Fruit fly (Drosophila melanogaster): ENCODE data around the gene CG10589.

DNA sequence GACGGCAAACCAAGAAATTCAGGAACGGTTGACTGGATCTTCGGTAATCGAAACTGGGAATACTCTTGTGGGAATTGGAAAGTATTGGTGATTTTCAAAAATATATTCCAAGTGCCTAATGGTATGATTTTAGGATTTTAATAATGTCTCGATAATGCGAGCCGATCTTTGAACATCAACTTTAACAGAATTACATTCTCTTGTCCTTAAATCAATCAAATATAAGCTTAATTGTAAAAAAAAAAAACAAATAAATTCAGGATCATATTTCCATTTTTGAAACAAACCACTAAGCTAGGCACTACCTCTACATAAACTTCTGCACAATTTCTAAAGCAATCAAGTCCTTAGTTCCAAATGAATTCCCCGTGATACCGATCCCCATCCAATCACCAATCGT is 20.8 kb downstream of the CG10589 start:
- TF ChIP-seq Mnt (GFP tag; optimal IDR thresholded peaks at IDR 0.05) (no peak), CG14711 (tag; optimal IDR thresholded peaks at IDR 0.05) (no peak), tj (GFP tag; optimal IDR thresholded peaks at IDR 0.05) (no peak), kay (GFP tag; ENCODE audit: borderline replicate concordance) (no peak), CG33017 (tag; optimal IDR thresholded peaks at IDR 0.05) (no peak), CG12768 (GFP tag; optimal IDR thresholded peaks at IDR 0.05) (no peak), cnc (optimal IDR thresholded peaks at IDR 0.05) (no peak), toe (GFP tag; optimal IDR thresholded peaks at IDR 0.05) (no peak), CG7045 (GFP tag; optimal IDR thresholded peaks at IDR 0.05) (no peak), CG5204 (GFP tag; optimal IDR thresholded peaks at IDR 0.05) (no peak), bab1 (GFP tag; optimal IDR thresholded peaks at IDR 0.05) (no peak)
